Worm (Caenorhabditis elegans): ENCODE data around the gene F43D2.6.

DNA sequence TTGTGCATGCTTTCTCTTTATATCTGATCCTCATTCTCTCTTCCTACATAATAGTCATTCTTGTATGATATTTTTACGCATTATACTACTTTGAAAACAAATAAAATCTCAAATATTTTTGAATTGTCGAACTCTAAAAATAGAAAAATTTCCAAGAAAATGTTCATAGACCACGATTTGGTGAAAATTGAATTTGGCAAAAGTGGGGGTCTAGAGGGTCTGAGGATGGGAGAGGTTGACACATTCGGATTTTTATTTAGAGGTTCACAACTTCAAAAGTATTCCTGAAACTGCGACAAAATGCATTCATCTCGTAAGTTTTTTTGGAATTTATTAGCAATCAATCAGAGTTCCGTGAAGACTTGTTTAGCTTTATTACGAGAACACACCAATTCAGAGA lies 35.0 kb downstream of the F43D2.6 start, which contains the start of gene glb-22:
- TF ChIP-seq T22C8.4 (GFP tag; IDR thresholded peaks at IDR 0.05) (no peak), klf-2 (GFP tag; conservative IDR thresholded peaks at IDR 0.05) (no peak), ref-1 (GFP tag; conservative IDR thresholded peaks at IDR 0.05) (no peak), flt-1 (GFP tag; IDR thresholded peaks at IDR 0.05) (no peak), tab-1 (GFP tag; IDR thresholded peaks at IDR 0.05) (no peak), ztf-29 (GFP tag; IDR thresholded peaks at IDR 0.05) (no peak), ztf-23 (GFP tag; IDR thresholded peaks at IDR 0.05) (no peak)
